Fruit fly (Drosophila melanogaster) whole organism, embryonic: ENCODE results near the gene lva.

Experiments
- Atf3 ChIP-seq: fragments of 200-800 bp; sonication (Bioruptor generic); optimal IDR thresholded peaks from 3 replicates; lab custom pipeline; 2016; ENCODE audit warnings: missing biosample characterization, missing genetic modification characterization
- Blimp-1 ChIP-seq: fragments of 200-800 bp; sonication (Bioruptor generic); optimal IDR thresholded peaks from 3 replicates; lab custom pipeline; 2018; ENCODE audit warnings: missing biosample characterization, missing genetic modification characterization, mild to moderate bottlenecking, moderate library complexity, missing genetic modification reagents
- CG10274 ChIP-seq: fragments of 200-800 bp; sonication (Bioruptor generic); optimal IDR thresholded peaks from 3 replicates; lab custom pipeline; 2017; ENCODE audit warnings: missing biosample characterization, mild to moderate bottlenecking, missing genetic modification characterization
- CG10979 ChIP-seq: fragments of 200-800 bp; sonication (Bioruptor generic); optimal IDR thresholded peaks from 2 replicates; lab custom pipeline; 2018; ENCODE audit warnings: missing biosample characterization, mild to moderate bottlenecking, missing genetic modification characterization, moderate library complexity
- CG12299 ChIP-seq: fragments of 200-800 bp; sonication (Bioruptor generic); optimal IDR thresholded peaks from 2 replicates; lab custom pipeline; 2018; ENCODE audit warnings: missing biosample characterization, mild to moderate bottlenecking, missing genetic modification characterization
- CG13123 ChIP-seq: fragments of 200-800 bp; sonication (Bioruptor generic); optimal IDR thresholded peaks from 2 replicates; lab custom pipeline; 2016; ENCODE audit warnings: missing biosample characterization, missing genetic modification characterization
- CG13424 ChIP-seq: fragments of 200-800 bp; sonication (Bioruptor generic); optimal IDR thresholded peaks from 2 replicates; lab custom pipeline; 2019; ENCODE audit warnings: missing biosample characterization, mild to moderate bottlenecking, missing genetic modification characterization, moderate library complexity
- CG1602 ChIP-seq: fragments of 200-800 bp; sonication (Bioruptor generic); optimal IDR thresholded peaks from 3 replicates; lab custom pipeline; 2016; ENCODE audit warnings: missing biosample characterization, missing genetic modification characterization
- CG1647 ChIP-seq: fragments of 200-800 bp; sonication (Bioruptor generic); optimal IDR thresholded peaks from 3 replicates; lab custom pipeline; 2016; ENCODE audit warnings: missing biosample characterization, missing genetic modification characterization
- CG18476 ChIP-seq: fragments of 200-800 bp; sonication (Bioruptor generic); optimal IDR thresholded peaks from 2 replicates; lab custom pipeline; 2016; ENCODE audit warnings: missing biosample characterization, mild to moderate bottlenecking, missing genetic modification characterization
- CG2116 ChIP-seq: fragments of 200-800 bp; sonication (Bioruptor generic); optimal IDR thresholded peaks from 3 replicates; lab custom pipeline; 2018; ENCODE audit warnings: missing biosample characterization, mild to moderate bottlenecking, missing genetic modification characterization
- CG2678 ChIP-seq: fragments of 200-800 bp; sonication (Bioruptor generic); optimal IDR thresholded peaks from 3 replicates; lab custom pipeline; 2019; ENCODE audit warnings: missing biosample characterization, mild to moderate bottlenecking, missing genetic modification characterization, moderate library complexity
- CG31441 ChIP-seq: fragments of 200-800 bp; sonication (Bioruptor generic); IDR thresholded peaks from 2 replicates; pipeline ENCODE4 v1.3.6; 2022; ENCODE audit warnings: missing biosample characterization, missing genetic modification characterization
- CG3407 ChIP-seq: fragments of 200-800 bp; sonication (Bioruptor generic); optimal IDR thresholded peaks from 2 replicates; lab custom pipeline; 2018; ENCODE audit warnings: missing biosample characterization, mild to moderate bottlenecking, missing genetic modification characterization
- CG34224 ChIP-seq: fragments of 200-800 bp; sonication (Bioruptor generic); IDR thresholded peaks from 3 replicates; pipeline ENCODE4 v1.3.6; 2022; ENCODE audit warnings: missing biosample characterization, missing genetic modification characterization; ENCODE audit not compliant: partially characterized antibody
- CG4328 ChIP-seq: fragments of 200-800 bp; sonication (Bioruptor generic); optimal IDR thresholded peaks from 3 replicates; lab custom pipeline; 2017; ENCODE audit warnings: missing biosample characterization, missing genetic modification reagents, missing genetic modification characterization
- CG6765 ChIP-seq: fragments of 200-800 bp; sonication (Bioruptor generic); optimal IDR thresholded peaks from 3 replicates; lab custom pipeline; 2017; ENCODE audit warnings: missing biosample characterization, mild to moderate bottlenecking, missing genetic modification characterization
- CG7372 ChIP-seq: fragments of 200-800 bp; sonication (Bioruptor generic); IDR thresholded peaks from 2 replicates; pipeline ENCODE4 v1.3.6; 2022; ENCODE audit warnings: missing biosample characterization, missing genetic modification characterization
- CG7786 ChIP-seq: fragments of 200-800 bp; sonication (Bioruptor generic); optimal IDR thresholded peaks from 2 replicates; lab custom pipeline; 2016; ENCODE audit warnings: missing biosample characterization, missing genetic modification characterization
- CG8359 ChIP-seq: fragments of 200-800 bp; sonication (Bioruptor generic); optimal IDR thresholded peaks from 2 replicates; lab custom pipeline; 2017; ENCODE audit warnings: missing biosample characterization, mild to moderate bottlenecking, missing genetic modification characterization, borderline replicate concordance
- CG8924 ChIP-seq: fragments of 200-800 bp; optimal IDR thresholded peaks from 3 replicates; lab custom pipeline; 2019; ENCODE audit warnings: missing biosample characterization, mild to moderate bottlenecking, missing genetic modification characterization, moderate library complexity
- Chrac-16 ChIP-seq: fragments of 200-800 bp; sonication (Bioruptor generic); optimal IDR thresholded peaks from 3 replicates; lab custom pipeline; 2016; ENCODE audit warnings: missing biosample characterization, missing genetic modification characterization
- Doc3 ChIP-seq: fragments of 200-800 bp; sonication (Bioruptor generic); IDR thresholded peaks from 3 replicates; pipeline ENCODE4 v1.3.6; 2022; ENCODE audit warnings: missing biosample characterization, missing genetic modification characterization; ENCODE audit not compliant: partially characterized antibody
- E2f2 ChIP-seq: fragments of 200-800 bp; sonication (Bioruptor generic); IDR thresholded peaks from 2 replicates; pipeline ENCODE4 v1.3.6; 2022; ENCODE audit warnings: missing biosample characterization, missing genetic modification characterization
- ERR ChIP-seq: fragments of 200-800 bp; sonication (Bioruptor generic); optimal IDR thresholded peaks from 2 replicates; lab custom pipeline; 2016; ENCODE audit warnings: missing biosample characterization, missing genetic modification characterization
- H15 ChIP-seq: fragments of 200-800 bp; sonication (Bioruptor generic); IDR thresholded peaks from 3 replicates; pipeline ENCODE4 v1.3.6; 2022; ENCODE audit warnings: missing biosample characterization, missing genetic modification characterization
- H2.0 ChIP-seq: fragments of 200-800 bp; sonication (Bioruptor generic); IDR thresholded peaks from 2 replicates; pipeline ENCODE4 v1.3.6; 2022; ENCODE audit warnings: missing biosample characterization, missing genetic modification characterization
- NFAT ChIP-seq: fragments of 200-800 bp; sonication (Bioruptor generic); IDR thresholded peaks from 2 replicates; pipeline ENCODE4 v1.3.6; 2022; ENCODE audit warnings: missing biosample characterization, missing genetic modification characterization
- Side ChIP-seq: fragments of 200-800 bp; sonication (Bioruptor generic); optimal IDR thresholded peaks from 2 replicates; lab custom pipeline; 2016; ENCODE audit warnings: missing biosample characterization, missing genetic modification characterization
- Sox102F ChIP-seq: fragments of 200-800 bp; sonication (Bioruptor generic); optimal IDR thresholded peaks from 2 replicates; lab custom pipeline; 2018; ENCODE audit warnings: missing biosample characterization, mild to moderate bottlenecking, missing genetic modification characterization, moderate library complexity
- Stat92E ChIP-seq, 3 experiments: fragments of >200 bp in 2 of 3; fragments of 200-800 bp in 1 of 3; sonication (Bioruptor generic) in 1 of 3; optimal IDR thresholded peaks; 2 replicates each; lab custom pipeline; 2017 to 2019; ENCODE audit warnings: missing biosample characterization in 3 of 3, missing genetic modification characterization in 3 of 3, mild to moderate bottlenecking in 1 of 3, moderate library complexity in 1 of 3
- Xrp1 ChIP-seq: fragments of 200-800 bp; sonication (Bioruptor generic); IDR thresholded peaks from 2 replicates; pipeline ENCODE4 v1.3.6; 2022; ENCODE audit warnings: missing biosample characterization, missing genetic modification characterization
- ash1 ChIP-seq: fragments of 200-800 bp; sonication (Bioruptor generic); optimal IDR thresholded peaks from 2 replicates; lab custom pipeline; 2018; ENCODE audit warnings: missing biosample characterization, mild to moderate bottlenecking, missing genetic modification characterization
- ato ChIP-seq: fragments of 200-800 bp; sonication (Bioruptor generic); IDR thresholded peaks from 2 replicates; pipeline ENCODE4 v1.3.6; 2022; ENCODE audit warnings: missing biosample characterization, missing genetic modification characterization; ENCODE audit not compliant: partially characterized antibody
- bcd ChIP-seq: fragments of 200-800 bp; sonication (Bioruptor generic); optimal IDR thresholded peaks from 2 replicates; lab custom pipeline; 2017; ENCODE audit warnings: missing biosample characterization, mild to moderate bottlenecking, missing genetic modification characterization
- cad ChIP-seq: fragments of >200 bp; optimal IDR thresholded peaks from 2 replicates; lab custom pipeline; 2017; ENCODE audit warnings: missing biosample characterization, missing genetic modification characterization
- chinmo ChIP-seq: fragments of 200-800 bp; sonication (Bioruptor generic); IDR thresholded peaks from 4 replicates; pipeline ENCODE4 v1.3.6; 2022; ENCODE audit warnings: missing biosample characterization, missing genetic modification characterization; ENCODE audit not compliant: partially characterized antibody
- croc ChIP-seq: fragments of 200-800 bp; sonication (Bioruptor generic); conservative IDR thresholded peaks from 3 replicates; pipeline ENCODE4 v1.3.6; 2022; ENCODE audit warnings: missing biosample characterization, missing genetic modification characterization
- da ChIP-seq: fragments of 200-800 bp; sonication (Bioruptor generic); optimal IDR thresholded peaks from 2 replicates; lab custom pipeline; 2016; ENCODE audit warnings: missing biosample characterization, missing genetic modification characterization
- dm ChIP-seq: fragments of 200-800 bp; sonication (Bioruptor generic); optimal IDR thresholded peaks from 3 replicates; lab custom pipeline; 2016; ENCODE audit warnings: missing biosample characterization, missing genetic modification characterization
- fd96Cb ChIP-seq: fragments of 200-800 bp; sonication (Bioruptor generic); optimal IDR thresholded peaks from 2 replicates; lab custom pipeline; 2018; ENCODE audit warnings: missing biosample characterization, mild to moderate bottlenecking, missing genetic modification characterization, moderate library complexity
- fru ChIP-seq: fragments of >200 bp; optimal IDR thresholded peaks from 2 replicates; lab custom pipeline; 2017
- gfzf ChIP-seq: fragments of 200-800 bp; sonication (Bioruptor generic); optimal IDR thresholded peaks from 2 replicates; lab custom pipeline; 2016; ENCODE audit warnings: missing biosample characterization, mild to moderate bottlenecking, missing genetic modification characterization, moderate library complexity
- lab ChIP-seq: fragments of 200-800 bp; sonication (Bioruptor generic); optimal IDR thresholded peaks from 3 replicates; lab custom pipeline; 2017; ENCODE audit warnings: missing biosample characterization, missing genetic modification characterization, mild to moderate bottlenecking, moderate library complexity, missing genetic modification reagents
- mam ChIP-seq: fragments of 200-800 bp; sonication (Bioruptor generic); optimal IDR thresholded peaks from 3 replicates; lab custom pipeline; 2016; ENCODE audit warnings: missing biosample characterization, missing genetic modification characterization
- prd ChIP-seq, 3 experiments: fragments of >200 bp in 2 of 3; fragments of 200-800 bp in 1 of 3; sonication (Bioruptor generic) in 1 of 3; optimal IDR thresholded peaks in 2 of 3; IDR thresholded peaks in 1 of 3; 2 replicates in 2 of 3; 3 replicates in 1 of 3; pipeline versions ENCODE4 v1.3.6 to Lab custom; 2017 to 2022; ENCODE audit warnings: missing biosample characterization in 1 of 3, missing genetic modification characterization in 1 of 3
- row ChIP-seq: fragments of 200-800 bp; sonication (Bioruptor generic); IDR thresholded peaks from 3 replicates; pipeline ENCODE4 v1.3.6; 2022; ENCODE audit warnings: missing biosample characterization, missing genetic modification characterization
- seq ChIP-seq: fragments of 200-800 bp; sonication (Bioruptor generic); IDR thresholded peaks from 2 replicates; pipeline ENCODE4 v1.3.6; 2022; ENCODE audit warnings: missing biosample characterization, missing genetic modification characterization
- sqz ChIP-seq: fragments of 200-800 bp; sonication (Bioruptor generic); optimal IDR thresholded peaks from 3 replicates; lab custom pipeline; 2018; ENCODE audit warnings: missing biosample characterization, mild to moderate bottlenecking, missing genetic modification characterization
- sr ChIP-seq: fragments of 200-800 bp; sonication (Bioruptor generic); IDR thresholded peaks from 3 replicates; pipeline ENCODE4 v1.3.6; 2022; ENCODE audit warnings: missing biosample characterization, missing genetic modification characterization
- yki ChIP-seq: fragments of >200 bp; optimal IDR thresholded peaks from 3 replicates; lab custom pipeline; 2018

Gene lva

dm6 chrX:4005047-4005446, 39.9 kb upstream of the lva start (continued):
- no peak for TF ChIP-seq chinmo (GFP tag; lab: Robert Waterston, UW)
- TF ChIP-seq row (GFP tag; lab: Robert Waterston, UW) = peak; percentile 56
- peak; percentile 30 for TF ChIP-seq lab
- no peak for TF ChIP-seq gfzf
- no peak for TF ChIP-seq cad (GFP tag; lab: Kevin White, UChicago)
- TF ChIP-seq CG7372 (GFP tag; lab: Robert Waterston, UW) = no peak
- TF ChIP-seq CG7786 (GFP tag; lab: Kevin White, UChicago) = peak; percentile 9
- no peak for TF ChIP-seq CG18476
- no peak for TF ChIP-seq da (GFP tag; lab: Kevin White, UChicago)
- TF ChIP-seq CG12299 (tag; lab: Kevin White, UChicago) = no peak
- TF ChIP-seq Stat92E (GFP tag; optimal IDR thresholded peaks at IDR 0.05; lab: Kevin White, UChicago) = no peak
- TF ChIP-seq CG1602 (GFP tag; lab: Kevin White, UChicago) = no peak
- TF ChIP-seq CG6765 (GFP tag; lab: Kevin White, UChicago) = no peak
- TF ChIP-seq Sox102F = peak; percentile 49
- TF ChIP-seq Blimp-1 = peak; percentile 38
- no peak for TF ChIP-seq fru
- no peak for TF ChIP-seq CG13123
- TF ChIP-seq CG10274 (GFP tag; lab: Kevin White, UChicago) = no peak
- TF ChIP-seq Side (GFP tag; lab: Kevin White, UChicago) = no peak
- no peak for TF ChIP-seq NFAT (GFP tag; lab: Robert Waterston, UW)
- TF ChIP-seq fd96Cb = peak; percentile 18
- TF ChIP-seq seq (GFP tag; lab: Robert Waterston, UW) = no peak
- TF ChIP-seq ERR (GFP tag; lab: Kevin White, UChicago) = no peak
- TF ChIP-seq CG10979 (tag; lab: Kevin White, UChicago) = peak; percentile 44
- TF ChIP-seq Atf3 (GFP tag; lab: Kevin White, UChicago) = no peak
- TF ChIP-seq CG34224 (GFP tag; lab: Robert Waterston, UW) = no peak
- TF ChIP-seq CG3407 (GFP tag; lab: Kevin White, UChicago) = no peak
- peak; percentile 31 for TF ChIP-seq CG13424
- TF ChIP-seq E2f2 = no peak
- TF ChIP-seq CG8359 (GFP tag; lab: Kevin White, UChicago) = no peak
- no peak for TF ChIP-seq prd (optimal IDR thresholded peaks at IDR 0.05; lab: Kevin White, UChicago)
- peak; percentile 63 for TF ChIP-seq prd (GFP tag; IDR thresholded peaks at IDR 0.05; lab: Robert Waterston, UW)
- no peak for TF ChIP-seq ato (GFP tag; lab: Robert Waterston, UW)
- peak; percentile 53 for TF ChIP-seq Xrp1
- no peak for TF ChIP-seq dm (GFP tag; lab: Kevin White, UChicago)
- no peak for TF ChIP-seq CG8924 (tag; lab: Kevin White, UChicago)
- TF ChIP-seq CG31441 (GFP tag; lab: Robert Waterston, UW) = peak; percentile 26; the same call in 1 of the 2 replicates
- TF ChIP-seq H2.0 (GFP tag; lab: Robert Waterston, UW) = peak; percentile 48; the same call in 1 of the 2 replicates
- TF ChIP-seq CG4328 = no peak
- TF ChIP-seq yki (lab: Kevin White, UChicago) = no peak
- TF ChIP-seq ash1 (GFP tag; lab: Kevin White, UChicago) = no peak
- peak; percentile 58 for TF ChIP-seq CG2678 (tag; lab: Kevin White, UChicago)
- TF ChIP-seq bcd (GFP tag; lab: Kevin White, UChicago) = peak; percentile 14
- TF ChIP-seq H15 = 0 out of 3 replicates have a peak, but pooled peaks have one; percentile 33
- TF ChIP-seq sr (GFP tag; lab: Robert Waterston, UW) = no peak
- no peak for TF ChIP-seq sqz
- TF ChIP-seq Doc3 (GFP tag; lab: Robert Waterston, UW) = no peak
- no peak for TF ChIP-seq CG1647 (GFP tag; lab: Kevin White, UChicago)
- TF ChIP-seq CG2116 (GFP tag; lab: Kevin White, UChicago) = no peak
- TF ChIP-seq mam = peak; percentile 2
- TF ChIP-seq croc (GFP tag; lab: Robert Waterston, UW) = no peak
- TF ChIP-seq Chrac-16 (GFP tag; lab: Kevin White, UChicago) = no peak
